Fruit fly (Drosophila melanogaster): ENCODE results near the gene MetRS-m.
A peak's percentile ranks its signal among the peaks of the same experiment; 100 is the strongest.

dm6 chr3R:14289958-14290835 lies 30.4 kb upstream of the MetRS-m start:
- TF ChIP-seq CG8301 (tag; optimal IDR thresholded peaks at IDR 0.05) (peak; percentile 50), CG12605 (GFP tag; IDR thresholded peaks at IDR 0.05) (no peak), CG15710 (tag; optimal IDR thresholded peaks at IDR 0.05) (peak; percentile 48), EcR (GFP tag; optimal IDR thresholded peaks at IDR 0.05) (peak; percentile 58), CG9948 (tag; optimal IDR thresholded peaks at IDR 0.05) (peak; percentile 42), fd96Ca (GFP tag; IDR thresholded peaks at IDR 0.05) (peak; percentile 56; the same call in 1 of the 3 replicates), CG17806 (tag; optimal IDR thresholded peaks at IDR 0.05) (peak; percentile 4), Pif1A (GFP tag; optimal IDR thresholded peaks at IDR 0.05) (no peak), CG10348 (GFP tag; IDR thresholded peaks at IDR 0.05) (no peak), D1 (tag; optimal IDR thresholded peaks at IDR 0.05) (peak; percentile 46), Snoo (tag; optimal IDR thresholded peaks at IDR 0.05) (peak; percentile 3), gl (tag; optimal IDR thresholded peaks at IDR 0.05) (no peak)
